Fruit fly (Drosophila melanogaster): Measurements from ENCODE around the gene Nepl19.

DNA sequence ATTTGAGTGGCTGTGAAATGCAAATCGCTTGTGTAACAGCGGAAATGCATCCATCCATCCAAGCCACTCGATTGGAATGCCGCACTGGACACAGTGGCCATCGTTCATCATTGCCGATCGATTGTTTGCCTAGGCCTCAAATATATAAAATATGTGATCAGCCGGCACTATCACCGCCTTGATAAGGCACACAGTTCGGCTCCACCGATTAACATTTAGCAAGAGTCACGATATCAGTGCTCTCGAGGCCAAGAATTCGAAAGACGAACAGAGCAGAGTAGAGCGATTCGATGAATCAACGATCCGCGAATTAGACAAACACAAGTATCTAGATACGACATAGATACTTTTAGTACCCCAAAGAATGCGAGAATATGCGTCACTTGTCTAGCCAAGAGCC is 37.5 kb downstream of the Nepl19 start:
- no peak for TF ChIP-seq psq (optimal IDR thresholded peaks at IDR 0.05)
- TF ChIP-seq h (optimal IDR thresholded peaks at IDR 0.05) = no peak
